Fruit fly (Drosophila melanogaster): Measurements from ENCODE around the gene Surf6.

Gene Surf6

DNA sequence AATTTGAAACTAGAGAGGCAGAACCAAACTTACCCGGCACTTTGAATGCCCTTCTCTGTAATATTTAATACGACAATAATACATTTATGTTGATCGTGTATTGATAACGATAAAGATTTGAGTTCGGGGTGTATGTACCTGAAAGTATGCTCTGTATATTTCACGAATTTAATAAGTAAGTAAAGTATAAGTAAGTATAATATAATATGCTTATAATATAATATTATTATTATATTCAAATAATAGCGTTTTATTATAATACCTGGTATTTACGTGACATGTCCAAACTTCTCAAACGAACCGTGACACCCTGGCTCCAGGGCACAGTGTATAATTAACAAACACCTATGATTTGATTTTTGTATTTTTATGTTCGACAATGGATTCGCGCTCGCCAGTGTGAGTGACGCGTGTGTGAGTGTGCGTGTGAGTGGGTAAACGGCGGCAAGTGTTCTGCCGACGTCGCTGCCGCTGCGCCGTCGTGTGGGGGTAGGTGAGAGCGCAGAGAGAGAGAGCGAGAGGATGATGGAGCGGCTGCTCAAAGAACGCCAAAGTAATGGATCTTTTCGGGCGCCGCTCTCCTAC lies 15.0 kb downstream of the Surf6 start (continued):
- TF ChIP-seq MBD-R2 (GFP tag; IDR thresholded peaks at IDR 0.05) (peak; percentile 36; the same call in 1 of the 2 replicates), CG12104 (GFP tag; optimal IDR thresholded peaks at IDR 0.05) (peak; percentile 64), nerfin-1 (tag; optimal IDR thresholded peaks at IDR 0.05) (peak; percentile 31), mirr (GFP tag; optimal IDR thresholded peaks at IDR 0.05) (peak; percentile 70), CG15696 (tag; optimal IDR thresholded peaks at IDR 0.05) (peak; percentile 18), GATAe (GFP tag; conservative IDR thresholded peaks at IDR 0.05) (no peak), CG7745 (tag; optimal IDR thresholded peaks at IDR 0.05) (peak; percentile 4), hth (optimal IDR thresholded peaks at IDR 0.05) (no peak), H15 (GFP tag; IDR thresholded peaks at IDR 0.05) (no peak), CG9932 (GFP tag; IDR thresholded peaks at IDR 0.05) (peak; percentile 66), CG3407 (GFP tag; optimal IDR thresholded peaks at IDR 0.05) (no peak), Opbp (GFP tag; IDR thresholded peaks at IDR 0.05; ENCODE audit: partially characterized antibody) (no peak), CG14441 (GFP tag; IDR thresholded peaks at IDR 0.05) (peak; percentile 50), h (optimal IDR thresholded peaks at IDR 0.05) (no peak), Nf-YA (GFP tag; IDR thresholded peaks at IDR 0.05) (peak; percentile 22; the same call in 1 of the 2 replicates), CG15479 (GFP tag; optimal IDR thresholded peaks at IDR 0.05) (no peak), B-H1 (GFP tag; IDR thresholded peaks at IDR 0.05) (no peak), CG12219 (GFP tag; optimal IDR thresholded peaks at IDR 0.05) (peak; percentile 46), Eip74EF (GFP tag; optimal IDR thresholded peaks at IDR 0.05) (peak in 1 of 2 experiments; percentile 76), CG32532 (GFP tag; IDR thresholded peaks at IDR 0.05) (peak; percentile 76), CG30403 (GFP tag; optimal IDR thresholded peaks at IDR 0.05) (peak; percentile 55), NFAT (GFP tag; IDR thresholded peaks at IDR 0.05) (no peak), CG7839 (tag; optimal IDR thresholded peaks at IDR 0.05) (peak; percentile 89), Oli (tag; optimal IDR thresholded peaks at IDR 0.05) (peak; percentile 75), odd (GFP tag; optimal IDR thresholded peaks at IDR 0.05) (peak; percentile 48), CTCF (GFP tag; optimal IDR thresholded peaks at IDR 0.05) (peak; percentile 47), jumu (GFP tag; optimal IDR thresholded peaks at IDR 0.05) (no peak), Sry-β (GFP tag; optimal IDR thresholded peaks at IDR 0.05) (no peak), zen2 (GFP tag; IDR thresholded peaks at IDR 0.05; ENCODE audit: partially characterized antibody) (no peak), repo (GFP tag; optimal IDR thresholded peaks at IDR 0.05) (no peak), prd (optimal IDR thresholded peaks at IDR 0.05) (no peak), prd (GFP tag; IDR thresholded peaks at IDR 0.05) (peak; percentile 55), CG17186 (GFP tag; optimal IDR thresholded peaks at IDR 0.05) (no peak), ken (GFP tag; IDR thresholded peaks at IDR 0.05) (no peak), ham (GFP tag; IDR thresholded peaks at IDR 0.05) (no peak), run (tag; optimal IDR thresholded peaks at IDR 0.05) (peak; percentile 42), CG11504 (tag; optimal IDR thresholded peaks at IDR 0.05) (peak; percentile 87), CG9817 (tag; optimal IDR thresholded peaks at IDR 0.05) (peak; percentile 73), otp (GFP tag; IDR thresholded peaks at IDR 0.05) (no peak), Usf (GFP tag; optimal IDR thresholded peaks at IDR 0.05) (peak; percentile 41), Xbp1 (GFP tag; optimal IDR thresholded peaks at IDR 0.05) (peak; percentile 59), Xrp1 (GFP tag; IDR thresholded peaks at IDR 0.05) (peak; percentile 24; the same call in 1 of the 2 replicates), CG11695 (GFP tag; IDR thresholded peaks at IDR 0.05) (peak; percentile 76), D19B (GFP tag; optimal IDR thresholded peaks at IDR 0.05) (peak; percentile 82), en (GFP tag; optimal IDR thresholded peaks at IDR 0.05) (no peak), Nf-YC (tag; optimal IDR thresholded peaks at IDR 0.05) (peak; percentile 55), gsb-n (tag; optimal IDR thresholded peaks at IDR 0.05) (peak; percentile 18), CG10147 (GFP tag; optimal IDR thresholded peaks at IDR 0.05) (peak; percentile 94), gem (tag; optimal IDR thresholded peaks at IDR 0.05) (peak; percentile 87), Side (GFP tag; optimal IDR thresholded peaks at IDR 0.05) (no peak), pum (GFP tag; optimal IDR thresholded peaks at IDR 0.05) (peak; percentile 13), CG12155 (GFP tag; optimal IDR thresholded peaks at IDR 0.05) (peak; percentile 57)
